Worm (Caenorhabditis elegans): ENCODE data around the gene mca-2.

DNA sequence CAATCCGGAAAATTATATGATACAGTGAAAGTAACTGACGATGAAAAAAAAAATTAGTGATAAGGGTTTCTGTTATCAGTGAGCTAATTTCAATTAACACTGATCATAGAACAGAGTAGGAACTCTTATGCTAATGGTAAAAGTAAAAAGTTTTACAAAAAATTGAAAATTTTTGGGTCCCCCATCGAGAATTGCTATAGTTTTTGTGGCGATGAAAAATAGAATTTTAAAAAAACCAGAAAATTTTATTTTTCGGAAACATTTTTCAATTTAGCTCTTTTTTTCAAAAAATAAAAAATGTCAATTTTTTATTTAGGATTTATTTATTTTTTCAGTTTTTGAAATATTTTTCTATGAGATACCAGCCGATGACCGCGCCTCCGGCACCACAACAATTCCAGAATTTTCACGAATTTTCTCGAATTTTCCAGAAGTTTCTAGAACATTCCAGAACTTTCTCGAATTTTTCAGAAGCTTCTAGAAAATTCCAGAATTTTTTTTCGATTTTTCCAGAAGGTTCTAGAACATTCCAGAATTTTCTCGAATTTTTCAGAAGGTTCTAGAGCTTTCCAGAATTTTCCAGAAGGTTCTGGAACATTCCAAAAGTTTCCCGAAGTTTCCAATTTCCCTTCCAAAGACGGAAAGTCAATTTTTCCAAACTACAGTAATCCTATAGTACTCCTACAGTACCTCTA lies 29.7 kb downstream of the mca-2 start, which contains the start of gene C23H5.8:
- no peak for TF ChIP-seq nhr-28 (tag; optimal IDR thresholded peaks at IDR 0.05)
- TF ChIP-seq lin-32 (GFP tag; optimal IDR thresholded peaks at IDR 0.05), result no peak
- TF ChIP-seq unc-120 (tag; optimal IDR thresholded peaks at IDR 0.05; ENCODE audit: poor library complexity, severe bottlenecking), result no peak
- TF ChIP-seq cnd-1 (tag; optimal IDR thresholded peaks at IDR 0.05), result no peak
- TF ChIP-seq nhr-76 (tag; optimal IDR thresholded peaks at IDR 0.05), result no peak
- no peak for TF ChIP-seq ztf-11 (tag; optimal IDR thresholded peaks at IDR 0.05)
- TF ChIP-seq unc-39 (tag; optimal IDR thresholded peaks at IDR 0.05), result no peak
- no peak for TF ChIP-seq lin-13 (tag; optimal IDR thresholded peaks at IDR 0.05)
- no peak for TF ChIP-seq snpc-4 (tag; optimal IDR thresholded peaks at IDR 0.05)
- TF ChIP-seq blmp-1 (tag; optimal IDR thresholded peaks at IDR 0.05), result no peak

All from whole organism, mixed stage, embryonic.